Fruit fly (Drosophila melanogaster): ENCODE results near the gene Ddx56.

Ddx56 gene

dm6 chrX:21345036-21345500 lies 42.7 kb downstream of the Ddx56 start, which contains the start of gene dod (continued):
- TF ChIP-seq Fer1 (GFP tag; optimal IDR thresholded peaks at IDR 0.05) = peak; percentile 63
- peak; percentile 57 for TF ChIP-seq trem (tag; optimal IDR thresholded peaks at IDR 0.05)
- TF ChIP-seq Hmr (GFP tag; optimal IDR thresholded peaks at IDR 0.05) = no peak
- TF ChIP-seq fd102C (GFP tag; optimal IDR thresholded peaks at IDR 0.05) = no peak
- TF ChIP-seq CG10431 (GFP tag; optimal IDR thresholded peaks at IDR 0.05) = no peak
- TF ChIP-seq vvl (GFP tag; IDR thresholded peaks at IDR 0.05) = peak; percentile 74
- TF ChIP-seq luna (GFP tag; optimal IDR thresholded peaks at IDR 0.05) = no peak
- peak; percentile 59 for TF ChIP-seq CG10267 (tag; optimal IDR thresholded peaks at IDR 0.05)
- TF ChIP-seq CG6272 (GFP tag; IDR thresholded peaks at IDR 0.05) = peak; percentile 45; the same call in 1 of the 2 replicates
- peak; percentile 53; the same call in 1 of the 3 replicates for TF ChIP-seq zen2 (GFP tag; IDR thresholded peaks at IDR 0.05; ENCODE audit: partially characterized antibody)
- peak; percentile 88 for TF ChIP-seq Med (GFP tag)
- peak in 1 of 2 experiments; percentile 56 for TF ChIP-seq bsh (GFP tag; optimal IDR thresholded peaks at IDR 0.05)
- TF ChIP-seq lola (GFP tag; optimal IDR thresholded peaks at IDR 0.05) = peak in 1 of 3 experiments; percentile 30
- peak; percentile 48; the same call in 1 of the 2 replicates for TF ChIP-seq H2.0 (GFP tag; IDR thresholded peaks at IDR 0.05)
- TF ChIP-seq CG11456 (GFP tag; IDR thresholded peaks at IDR 0.05) = peak; percentile 63; the same call in 1 of the 3 replicates
- TF ChIP-seq Deaf1 (tag; optimal IDR thresholded peaks at IDR 0.05) = peak; percentile 19
- TF ChIP-seq CG12071 (GFP tag; optimal IDR thresholded peaks at IDR 0.05) = no peak
- no peak for TF ChIP-seq wdn (GFP tag; IDR thresholded peaks at IDR 0.05)
- peak; percentile 14 for TF ChIP-seq CG16863 (GFP tag; optimal IDR thresholded peaks at IDR 0.05)
- TF ChIP-seq CG3065 (GFP tag; optimal IDR thresholded peaks at IDR 0.05) = peak; percentile 9
- TF ChIP-seq nerfin-2 (GFP tag; IDR thresholded peaks at IDR 0.05; ENCODE audit: partially characterized antibody) = peak; percentile 70
- no peak for TF ChIP-seq scrt (GFP tag; optimal IDR thresholded peaks at IDR 0.05)
- TF ChIP-seq HLH54F (GFP tag; optimal IDR thresholded peaks at IDR 0.05) = peak; percentile 35
- peak; percentile 33 for TF ChIP-seq CG6854 (GFP tag; optimal IDR thresholded peaks at IDR 0.05)
- TF ChIP-seq CG12744 (GFP tag; optimal IDR thresholded peaks at IDR 0.05) = peak; percentile 35
- TF ChIP-seq CG34422 (GFP tag; IDR thresholded peaks at IDR 0.05) = peak; percentile 70
- TF ChIP-seq Mad (GFP tag; optimal IDR thresholded peaks at IDR 0.05) = peak; percentile 35
- TF ChIP-seq CG8089 (GFP tag; optimal IDR thresholded peaks at IDR 0.05) = peak; percentile 10
- TF ChIP-seq CG6791 (GFP tag; IDR thresholded peaks at IDR 0.05; ENCODE audit: partially characterized antibody) = peak; percentile 79
- peak; percentile 33 for TF ChIP-seq Fer3 (tag; optimal IDR thresholded peaks at IDR 0.05)
- TF ChIP-seq mam (GFP tag; optimal IDR thresholded peaks at IDR 0.05) = peak; percentile 62
- no peak for TF ChIP-seq pfk (GFP tag; optimal IDR thresholded peaks at IDR 0.05)
- TF ChIP-seq CG11695 (GFP tag; IDR thresholded peaks at IDR 0.05) = peak; percentile 46; the same call in 2 of the 3 replicates
- TF ChIP-seq pros (GFP tag; optimal IDR thresholded peaks at IDR 0.05) = no peak
- no peak for TF ChIP-seq ATbp (GFP tag; optimal IDR thresholded peaks at IDR 0.05)
- TF ChIP-seq Sox102F (GFP tag; optimal IDR thresholded peaks at IDR 0.05) = no peak
- TF ChIP-seq lmd (GFP tag; IDR thresholded peaks at IDR 0.05) = peak; percentile 47; the same call in 1 of the 2 replicates
- TF ChIP-seq CG17385 (GFP tag; optimal IDR thresholded peaks at IDR 0.05) = peak; percentile 54
- TF ChIP-seq stwl (tag; optimal IDR thresholded peaks at IDR 0.05) = peak; percentile 70
- peak; percentile 91 for TF ChIP-seq Bgb (GFP tag; IDR thresholded peaks at IDR 0.05; ENCODE audit: partially characterized antibody)
- TF ChIP-seq CG2875 (GFP tag; optimal IDR thresholded peaks at IDR 0.05) = peak; percentile 10
- TF ChIP-seq HLHmδ (GFP tag; optimal IDR thresholded peaks at IDR 0.05) = peak; percentile 94
- peak; percentile 44 for TF ChIP-seq tin (GFP tag; optimal IDR thresholded peaks at IDR 0.05)
- peak; percentile 72 for TF ChIP-seq CG2116 (GFP tag; optimal IDR thresholded peaks at IDR 0.05)
- TF ChIP-seq Camta (GFP tag; optimal IDR thresholded peaks at IDR 0.05) = peak; percentile 11
- TF ChIP-seq Dip3 (GFP tag; optimal IDR thresholded peaks at IDR 0.05) = peak; percentile 32
- no peak for TF ChIP-seq repo (GFP tag; optimal IDR thresholded peaks at IDR 0.05)
- TF ChIP-seq CG5953 (GFP tag; IDR thresholded peaks at IDR 0.05) = no peak
- peak; percentile 69 for TF ChIP-seq CHES-1-like (GFP tag; optimal IDR thresholded peaks at IDR 0.05)
